Worm (Caenorhabditis elegans) whole organism, L3 larva: Measurements from ENCODE around the gene icln-1.

ENCODE experiments used
- R02D3.7 ChIP-seq: fragments of 150-350 bp; optimal IDR thresholded peaks from 2 replicates; lab custom pipeline; 2014; ENCODE audit warnings: missing biosample characterization, missing genetic modification characterization
- ZK546.5 ChIP-seq: sonication (generic microtip); optimal IDR thresholded peaks from 2 replicates; lab custom pipeline; 2017; ENCODE audit warnings: missing biosample characterization, missing genetic modification characterization
- ama-1 ChIP-seq: fragments of 150-350 bp; optimal IDR thresholded peaks from 2 replicates; lab custom pipeline; 2018
- ceh-28 ChIP-seq: fragments of 150-350 bp; optimal IDR thresholded peaks from 2 replicates; lab custom pipeline; 2014; ENCODE audit warnings: missing biosample characterization, missing genetic modification reagents, missing genetic modification characterization
- egl-27 ChIP-seq: sonication (generic microtip); optimal IDR thresholded peaks from 4 replicates; lab custom pipeline; 2017; ENCODE audit warnings: missing biosample characterization, missing genetic modification reagents, missing genetic modification characterization
- egl-5 ChIP-seq: fragments of 150-350 bp; optimal IDR thresholded peaks from 2 replicates; lab custom pipeline; 2017; ENCODE audit warnings: missing biosample characterization, missing genetic modification reagents, missing genetic modification characterization, inconsistent platforms
- elt-1 ChIP-seq: fragments of 150-350 bp; optimal IDR thresholded peaks from 2 replicates; lab custom pipeline; 2014; ENCODE audit warnings: missing biosample characterization, missing genetic modification characterization
- elt-2 ChIP-seq: sonication (generic microtip); optimal IDR thresholded peaks from 2 replicates; lab custom pipeline; 2016; ENCODE audit warnings: missing genetic modification reagents, mild to moderate bottlenecking, missing genetic modification characterization, missing compliant biosample characterization
- elt-3 ChIP-seq, 3 experiments: fragments of 150-350 bp in 1 of 3; sonication (generic microtip) in 2 of 3; optimal IDR thresholded peaks; 2 replicates in 2 of 3; 4 replicates in 1 of 3; lab custom pipeline; 2014 to 2017; ENCODE audit warnings: missing biosample characterization in 3 of 3, missing genetic modification characterization in 3 of 3
- eor-1 ChIP-seq, 2 experiments: fragments of 150-350 bp; optimal IDR thresholded peaks; 2 replicates each; lab custom pipeline; 2014 to 2018; ENCODE audit warnings: missing biosample characterization in 2 of 2, missing genetic modification characterization in 2 of 2
- fkh-10 ChIP-seq: sonication (generic microtip); optimal IDR thresholded peaks from 2 replicates; lab custom pipeline; 2017; ENCODE audit warnings: missing biosample characterization, missing genetic modification reagents, missing genetic modification characterization
- fkh-2 ChIP-seq: fragments of 150-350 bp; optimal IDR thresholded peaks from 2 replicates; lab custom pipeline; 2014; ENCODE audit warnings: missing biosample characterization, missing genetic modification reagents, missing genetic modification characterization
- fos-1 ChIP-seq: fragments of 150-350 bp; optimal IDR thresholded peaks from 2 replicates; lab custom pipeline; 2014; ENCODE audit warnings: missing biosample characterization, missing genetic modification characterization
- hmg-11 ChIP-seq: sonication (generic microtip); optimal IDR thresholded peaks from 2 replicates; lab custom pipeline; 2016; ENCODE audit warnings: missing genetic modification characterization, missing compliant biosample characterization
- jun-1 ChIP-seq: fragments of 150-350 bp; optimal IDR thresholded peaks from 2 replicates; lab custom pipeline; 2014; ENCODE audit warnings: missing biosample characterization, missing genetic modification reagents, missing genetic modification characterization
- lin-15B ChIP-seq: fragments of 150-350 bp; optimal IDR thresholded peaks from 2 replicates; lab custom pipeline; 2014; ENCODE audit warnings: missing biosample characterization, missing genetic modification characterization
- lsy-12 ChIP-seq: sonication (generic microtip); optimal IDR thresholded peaks from 2 replicates; lab custom pipeline; 2016; ENCODE audit warnings: mild to moderate bottlenecking, missing genetic modification characterization, missing compliant biosample characterization
- mdl-1 ChIP-seq: fragments of 150-350 bp; optimal IDR thresholded peaks from 2 replicates; lab custom pipeline; 2014; ENCODE audit warnings: missing biosample characterization, missing genetic modification characterization
- nfya-1 ChIP-seq: sonication (generic microtip); optimal IDR thresholded peaks from 2 replicates; lab custom pipeline; 2017; ENCODE audit warnings: missing genetic modification characterization, mild to moderate bottlenecking, missing compliant biosample characterization, antibody characterized with exemption, moderate library complexity; ENCODE audit not compliant: insufficient read depth
- nhr-12 ChIP-seq: fragments of 150-350 bp; optimal IDR thresholded peaks from 2 replicates; lab custom pipeline; 2014; ENCODE audit warnings: missing biosample characterization, missing genetic modification characterization
- nhr-23 ChIP-seq: fragments of 150-350 bp; optimal IDR thresholded peaks from 2 replicates; lab custom pipeline; 2014; ENCODE audit warnings: missing biosample characterization, missing genetic modification reagents, missing genetic modification characterization
- nhr-237 ChIP-seq: fragments of 150-350 bp; optimal IDR thresholded peaks from 2 replicates; lab custom pipeline; 2014; ENCODE audit warnings: missing biosample characterization, missing genetic modification characterization
- nhr-25 ChIP-seq: sonication (generic microtip); optimal IDR thresholded peaks from 2 replicates; lab custom pipeline; 2017; ENCODE audit warnings: missing biosample characterization, missing genetic modification characterization
- nhr-28 ChIP-seq: fragments of 150-350 bp; optimal IDR thresholded peaks from 2 replicates; lab custom pipeline; 2014; ENCODE audit warnings: missing biosample characterization, missing genetic modification characterization
- nhr-43 ChIP-seq: sonication (generic microtip); optimal IDR thresholded peaks from 2 replicates; lab custom pipeline; 2016; ENCODE audit warnings: mild to moderate bottlenecking, missing genetic modification characterization, missing compliant biosample characterization; ENCODE audit not compliant: poor library complexity, severe bottlenecking
- pha-4 ChIP-seq: fragments of 150-350 bp; optimal IDR thresholded peaks from 2 replicates; lab custom pipeline; 2014; ENCODE audit warnings: missing biosample characterization, missing genetic modification reagents, missing genetic modification characterization
- sea-2 ChIP-seq: fragments of 150-350 bp; sonication (generic microtip); optimal IDR thresholded peaks from 4 replicates; lab custom pipeline; 2014; ENCODE audit warnings: missing biosample characterization, missing genetic modification reagents, missing genetic modification characterization
- skn-1 ChIP-seq: fragments of 150-350 bp; optimal IDR thresholded peaks from 2 replicates; lab custom pipeline; 2014; ENCODE audit warnings: missing biosample characterization, missing genetic modification characterization
- snpc-4 ChIP-seq: fragments of 150-350 bp; optimal IDR thresholded peaks from 2 replicates; lab custom pipeline; 2014; ENCODE audit warnings: missing biosample characterization, missing genetic modification characterization
- tbx-2 ChIP-seq: sonication (generic microtip); optimal IDR thresholded peaks from 2 replicates; lab custom pipeline; 2016; ENCODE audit warnings: mild to moderate bottlenecking, missing genetic modification characterization, missing compliant biosample characterization
- unc-39 ChIP-seq: sonication (generic microtip); optimal IDR thresholded peaks from 4 replicates; lab custom pipeline; 2017; ENCODE audit warnings: missing biosample characterization, missing genetic modification characterization
- unc-62 ChIP-seq: fragments of 150-350 bp; sonication (generic microtip); optimal IDR thresholded peaks from 4 replicates; lab custom pipeline; 2014; ENCODE audit warnings: missing biosample characterization, missing genetic modification reagents, missing genetic modification characterization
- zag-1 ChIP-seq: fragments of 150-350 bp; optimal IDR thresholded peaks from 2 replicates; lab custom pipeline; 2014; ENCODE audit warnings: missing biosample characterization, missing genetic modification characterization

The icln-1 gene

ce11 chrIV:9093932-9094331 lies 1.5 kb downstream of the icln-1 start, which contains the start of gene lpl-1:
Gene lpl-1 (minus strand): TSS chrIV:9094032.
- TF ChIP-seq eor-1 (tag; optimal IDR thresholded peaks at IDR 0.05; lab: Kevin White, UChicago) (no peak), fkh-2 (no peak), hmg-11 (no peak), fkh-10 (no peak), jun-1 (no peak), egl-5 (tag; lab: Kevin White, UChicago) (no peak), pha-4 (tag; lab: Kevin White, UChicago) (no peak), snpc-4 (tag; lab: Kevin White, UChicago) (no peak), lin-15B (tag; lab: Kevin White, UChicago) (no peak), zag-1 (no peak), nhr-25 (tag; lab: Kevin White, UChicago) (no peak), skn-1 (no peak), elt-3 (tag; optimal IDR thresholded peaks at IDR 0.05; lab: Kevin White, UChicago) (no peak), fos-1 (no peak), nhr-28 (tag; lab: Kevin White, UChicago) (no peak), nhr-237 (tag; lab: Kevin White, UChicago) (no peak), egl-27 (tag; lab: Kevin White, UChicago) (no peak)

- TF ChIP-seq R02D3.7 (tag; lab: Kevin White, UChicago) (no peak), fkh-10 (peak; percentile 82), nhr-43 (no peak), nhr-23 (tag; lab: Kevin White, UChicago) (no peak), nfya-1 (peak; percentile 8)
Observed at ce11 chrIV:9092011-9092410, 3.4 kb downstream of the icln-1 start.

ce11 chrIV:9090538-9091195 lies 4.8 kb downstream of the icln-1 start:
- TF ChIP-seq nhr-25 (tag; lab: Kevin White, UChicago) (peak; percentile 42), hmg-11 (no peak), elt-2 (tag; lab: Kevin White, UChicago) (no peak), elt-1 (peak; percentile 12), nhr-23 (tag; lab: Kevin White, UChicago) (no peak), mdl-1 (no peak), ama-1 (lab: Kevin White, UChicago) (peak; percentile 6), nhr-28 (tag; lab: Kevin White, UChicago) (no peak), nhr-43 (no peak), egl-5 (tag; lab: Kevin White, UChicago) (no peak)

- TF ChIP-seq lsy-12 (tag; lab: Kevin White, UChicago): no peak
- no peak for TF ChIP-seq ZK546.5
- TF ChIP-seq egl-5 (tag; lab: Kevin White, UChicago): peak; percentile 2
- TF ChIP-seq tbx-2 (tag; lab: Kevin White, UChicago): no peak
- no peak for TF ChIP-seq fkh-2
- TF ChIP-seq, all 47 proteins: peak for 1
Observed at ce11 chrIV:9088294-9088693, 7.2 kb downstream of the icln-1 start, which contains the start of gene msa-1. Gene msa-1 (plus strand): TSS chrIV:9088594.

- no peak for TF ChIP-seq R02D3.7 (tag; lab: Kevin White, UChicago)
- TF ChIP-seq ceh-28 (tag; lab: Kevin White, UChicago): no peak
- TF ChIP-seq unc-62: no peak
- TF ChIP-seq unc-39 (tag; lab: Kevin White, UChicago): no peak
- TF ChIP-seq elt-1: no peak
- TF ChIP-seq sea-2 (GFP tag; lab: Kevin White, UChicago): no peak
- no peak for TF ChIP-seq elt-2 (tag; lab: Kevin White, UChicago)
- no peak for TF ChIP-seq fos-1
- TF ChIP-seq nhr-237 (tag; lab: Kevin White, UChicago): no peak
- no peak for TF ChIP-seq nhr-12 (tag; lab: Kevin White, UChicago)
Observed at ce11 chrIV:9082055-9082454, 13.4 kb downstream of the icln-1 start, which contains the start of gene twk-8. Gene twk-8 (plus strand): TSS chrIV:9082355.
